Fruit fly (Drosophila melanogaster) whole organism, adult: ENCODE data around the gene Polr2B.

Source experiments
- CG11617 ChIP-seq: fragments of 200-800 bp; sonication (Bioruptor generic); optimal IDR thresholded peaks from 2 replicates; lab custom pipeline; 2017; ENCODE audit warnings: mild to moderate bottlenecking, missing biosample characterization, missing genetic modification reagents, missing genetic modification characterization
- Clk ChIP-seq: fragments of 200-800 bp; sonication (Bioruptor generic); optimal IDR thresholded peaks from 2 replicates; lab custom pipeline; 2017; ENCODE audit warnings: missing biosample characterization, missing genetic modification characterization
- Hr96 ChIP-seq: fragments of 200-800 bp; sonication (Bioruptor generic); optimal IDR thresholded peaks from 2 replicates; lab custom pipeline; 2016; ENCODE audit warnings: missing biosample characterization, missing genetic modification characterization
- Mnt ChIP-seq: fragments of 200-800 bp; sonication (Bioruptor generic); optimal IDR thresholded peaks from 2 replicates; lab custom pipeline; 2016; ENCODE audit warnings: missing biosample characterization, mild to moderate bottlenecking, missing genetic modification characterization
- bab1 ChIP-seq: fragments of 200-800 bp; sonication (Bioruptor generic); optimal IDR thresholded peaks from 3 replicates; lab custom pipeline; 2019; ENCODE audit warnings: missing biosample characterization, mild to moderate bottlenecking, missing genetic modification characterization, moderate library complexity
- kay ChIP-seq: fragments of 200-800 bp; sonication (Bioruptor generic); peaks from one replicate; lab custom pipeline; 2016; ENCODE audit warnings: missing biosample characterization, missing genetic modification characterization, borderline replicate concordance
- ovo ChIP-seq: fragments of 200-800 bp; sonication (Bioruptor generic); optimal IDR thresholded peaks from 2 replicates; lab custom pipeline; 2016; ENCODE audit warnings: missing biosample characterization, missing genetic modification characterization
- pad ChIP-seq: fragments of 200-800 bp; sonication (Bioruptor generic); optimal IDR thresholded peaks from 3 replicates; lab custom pipeline; 2017; ENCODE audit warnings: missing biosample characterization, missing genetic modification characterization, mild to moderate bottlenecking, moderate library complexity, missing genetic modification reagents
- tj ChIP-seq: fragments of 200-800 bp; sonication (Bioruptor generic); optimal IDR thresholded peaks from 3 replicates; lab custom pipeline; 2017; ENCODE audit warnings: missing biosample characterization, mild to moderate bottlenecking, missing genetic modification characterization, moderate library complexity
- toe ChIP-seq: fragments of 200-800 bp; sonication (Bioruptor generic); optimal IDR thresholded peaks from 2 replicates; lab custom pipeline; 2016; ENCODE audit warnings: missing biosample characterization, missing genetic modification characterization

dm6 chr3R:14160178-14160577 lies 34.6 kb downstream of the Polr2B start, which contains the start of gene CG31327:
- TF ChIP-seq Mnt (GFP tag; lab: Kevin White, UChicago): no peak
- TF ChIP-seq Clk (GFP tag; lab: Kevin White, UChicago): no peak
- no peak for TF ChIP-seq toe (GFP tag; lab: Kevin White, UChicago)
- TF ChIP-seq ovo: no peak
- TF ChIP-seq kay (GFP tag; lab: Kevin White, UChicago): no peak
- TF ChIP-seq tj (GFP tag; lab: Kevin White, UChicago): no peak
- TF ChIP-seq CG11617: no peak
- no peak for TF ChIP-seq pad (GFP tag; lab: Kevin White, UChicago)
- TF ChIP-seq Hr96 (GFP tag; lab: Kevin White, UChicago): no peak
- TF ChIP-seq bab1 (GFP tag; lab: Kevin White, UChicago): no peak
